Worm (Caenorhabditis elegans): ENCODE measurements around the gene srh-25.

ce11 chrV:12446895-12447294 is 13.3 kb upstream of the srh-25 start, which contains the start of the genes pals-38 and C54D10.9:
- TF ChIP-seq ama-1 (optimal IDR thresholded peaks at IDR 0.05) (no peak), hmg-4 (GFP tag; optimal IDR thresholded peaks at IDR 0.05) (no peak)
